Worm (Caenorhabditis elegans): ENCODE data around the gene T24E12.6.

Gene T24E12.6

ce11 chrII:3803219-3803618 is 41.7 kb upstream of the T24E12.6 start, which contains the start of gene ins-32:
Gene ins-32 (minus strand): TSS chrII:3803319.
- no peak for TF ChIP-seq Y105C5A.15 (GFP tag; IDR thresholded peaks at IDR 0.05)

DNA sequence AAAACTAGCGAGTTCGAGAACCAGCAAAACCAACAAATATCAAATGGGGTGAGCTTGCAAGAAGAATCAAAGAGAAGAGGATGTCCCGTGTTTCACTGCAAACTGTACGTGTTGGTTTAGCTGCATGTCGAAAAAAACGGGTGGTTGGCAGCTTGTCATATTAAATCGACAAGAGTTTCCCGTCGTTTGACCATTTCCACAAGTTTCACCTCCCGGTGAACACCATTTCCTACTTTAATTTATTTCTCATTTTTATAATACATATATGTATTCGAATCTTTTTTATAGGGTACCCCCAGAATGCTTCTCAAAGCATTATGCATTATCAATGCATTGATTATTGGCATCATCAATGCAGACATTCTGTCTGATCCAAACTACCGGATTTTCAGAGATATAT is 33.8 kb upstream of the T24E12.6 start, which contains the start of gene Y8A9A.2:
TSS of gene Y8A9A.2 (plus strand) at position 301 of the 400 bp plus-strand sequence.
- TF ChIP-seq lin-38 (GFP tag; IDR thresholded peaks at IDR 0.05) (no peak), egl-27 (tag; optimal IDR thresholded peaks at IDR 0.05) (no peak), mes-2 (tag; optimal IDR thresholded peaks at IDR 0.05; ENCODE audit: poor library complexity, severe bottlenecking) (no peak)

DNA sequence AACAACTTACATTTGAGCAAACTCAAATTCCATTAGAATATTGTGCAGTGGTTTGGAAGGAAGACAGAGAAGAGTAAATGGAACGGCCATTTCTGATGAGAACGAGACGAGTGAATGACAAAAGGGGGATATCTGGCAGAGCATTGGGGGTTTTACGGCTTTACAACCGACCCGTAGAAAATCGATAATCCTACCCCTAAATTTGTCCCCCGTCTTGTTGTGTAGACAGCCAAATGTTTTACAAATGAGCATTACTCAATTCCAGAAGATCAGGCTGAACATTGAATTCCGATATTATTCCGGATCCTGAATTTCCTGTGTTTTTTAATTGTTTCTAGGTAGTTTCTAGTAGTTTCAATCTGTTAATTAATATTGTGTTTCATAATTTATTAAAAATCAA is 31.8 kb upstream of the T24E12.6 start, which contains the start of gene fbxb-99:
TSS of gene fbxb-99 (minus strand) at position 101 of the 400 bp plus-strand sequence.
- TF ChIP-seq Y75B8A.6 (GFP tag; IDR thresholded peaks at IDR 0.05) (no peak), nhr-77 (tag; optimal IDR thresholded peaks at IDR 0.05) (no peak), rbr-2 (tag; optimal IDR thresholded peaks at IDR 0.05) (no peak), aha-1 (tag) (no peak), ztf-7 (tag; optimal IDR thresholded peaks at IDR 0.05) (no peak), F44E2.7 (GFP tag; IDR thresholded peaks at IDR 0.05) (no peak), ceh-28 (tag; optimal IDR thresholded peaks at IDR 0.05) (no peak), mdl-1 (tag; optimal IDR thresholded peaks at IDR 0.05) (no peak), nhr-6 (tag; optimal IDR thresholded peaks at IDR 0.05) (no peak), zfp-3 (GFP tag; conservative IDR thresholded peaks at IDR 0.05) (no peak), aly-2 (tag; optimal IDR thresholded peaks at IDR 0.05) (no peak), snpc-4 (tag; optimal IDR thresholded peaks at IDR 0.05) (no peak), daf-16 (GFP tag; optimal IDR thresholded peaks at IDR 0.05) (no peak), daf-16 (tag; optimal IDR thresholded peaks at IDR 0.05) (no peak)

DNA sequence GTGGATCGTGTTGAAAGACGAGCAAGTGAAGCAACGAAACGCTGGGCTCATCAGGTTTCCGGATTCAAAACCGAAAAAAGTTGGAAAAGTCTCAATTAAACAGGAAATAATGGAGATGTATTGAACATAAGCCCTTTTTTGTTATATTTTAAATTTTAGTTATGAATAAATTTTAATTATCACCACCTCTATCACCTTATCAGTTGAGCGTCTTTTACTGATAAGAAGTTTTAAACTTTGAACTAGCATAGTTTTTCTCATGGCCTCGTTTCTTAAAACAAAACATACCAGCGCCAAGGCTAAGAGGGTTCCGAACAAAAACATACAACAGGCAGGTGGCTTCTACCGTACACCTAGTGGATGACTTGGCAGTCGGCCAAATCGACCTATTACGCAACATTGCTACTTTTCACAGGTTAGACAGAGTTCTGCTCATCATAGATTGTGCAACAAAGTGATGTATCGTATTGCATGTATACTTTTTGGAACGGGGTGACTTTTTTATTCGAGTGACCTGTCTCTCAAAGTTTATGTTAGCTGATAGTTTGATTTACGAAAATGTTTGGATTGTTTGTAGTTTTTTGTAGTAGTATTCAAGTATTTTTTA is 27.0 kb upstream of the T24E12.6 start:
- 0 out of 2 replicates have a peak, but pooled peaks have one; percentile 32 for TF ChIP-seq php-3 (GFP tag; IDR thresholded peaks at IDR 0.05)
- no peak for TF ChIP-seq tag-97 (GFP tag; IDR thresholded peaks at IDR 0.05)
- no peak for TF ChIP-seq dmd-6 (GFP tag; IDR thresholded peaks at IDR 0.05)
- TF ChIP-seq mes-2 (tag; optimal IDR thresholded peaks at IDR 0.05; ENCODE audit: poor library complexity, severe bottlenecking), result no peak
- no peak for TF ChIP-seq rbr-2 (tag; optimal IDR thresholded peaks at IDR 0.05)
- TF ChIP-seq pqm-1 (tag; optimal IDR thresholded peaks at IDR 0.05), result peak; percentile 15
- no peak for TF ChIP-seq mdt-29 (GFP tag; IDR thresholded peaks at IDR 0.05)
- peak in 1 of 2 experiments; percentile 20 for TF ChIP-seq unc-62 (GFP tag; optimal IDR thresholded peaks at IDR 0.05 in 1 of 2)
- no peak for TF ChIP-seq unc-62 (tag; optimal IDR thresholded peaks at IDR 0.05)
- no peak for TF ChIP-seq mxl-2 (GFP tag; conservative IDR thresholded peaks at IDR 0.05)

- TF ChIP-seq duxl-1 (tag; optimal IDR thresholded peaks at IDR 0.05; ENCODE audit: poor library complexity), result no peak
- no peak for TF ChIP-seq zip-2 (tag; optimal IDR thresholded peaks at IDR 0.05)
- no peak for TF ChIP-seq spr-1 (tag; optimal IDR thresholded peaks at IDR 0.05)
Observed at ce11 chrII:3787151-3787550, 25.7 kb upstream of the T24E12.6 start, which contains the start of gene T24E12.13. Gene T24E12.13 (plus strand): TSS chrII:3787451.

DNA sequence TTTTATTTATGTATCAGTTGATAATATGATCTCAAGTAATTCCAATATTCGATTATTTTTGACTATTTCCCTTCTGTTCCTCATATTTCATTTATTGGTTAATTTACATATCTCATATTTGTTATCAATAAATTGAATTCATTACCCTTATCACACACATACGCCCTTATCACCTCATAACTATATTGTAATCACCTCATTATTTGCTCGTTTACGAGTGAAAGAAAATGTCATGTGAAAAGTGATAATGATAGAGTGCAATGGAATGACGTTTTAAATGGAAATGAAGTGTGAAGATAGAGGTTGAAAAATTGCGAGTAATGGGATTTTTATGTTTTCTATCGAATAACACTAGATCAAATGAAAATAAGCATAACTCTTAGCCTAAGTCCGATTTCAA is 25.0 kb upstream of the T24E12.6 start:
- TF ChIP-seq lin-1 (GFP tag; IDR thresholded peaks at IDR 0.05), result peak; percentile 91
- TF ChIP-seq daf-16 (GFP tag; optimal IDR thresholded peaks at IDR 0.05), result peak in 1 of 2 experiments; percentile 23
- TF ChIP-seq daf-16 (tag; optimal IDR thresholded peaks at IDR 0.05), result peak; percentile 96
- TF ChIP-seq ceh-20 (GFP tag; IDR thresholded peaks at IDR 0.05), result peak; percentile 80
- TF ChIP-seq nhr-77 (tag; optimal IDR thresholded peaks at IDR 0.05), result peak; percentile 97
- 0 out of 2 replicates have a peak, but pooled peaks have one; percentile 18 for TF ChIP-seq nhr-42 (GFP tag; IDR thresholded peaks at IDR 0.05)
- no peak for TF ChIP-seq ceh-44 (GFP tag; IDR thresholded peaks at IDR 0.05)
- TF ChIP-seq mdl-1 (tag; optimal IDR thresholded peaks at IDR 0.05), result peak in 1 of 2 experiments; percentile 53
- TF ChIP-seq fos-1 (tag; optimal IDR thresholded peaks at IDR 0.05), result peak; percentile 36
- TF ChIP-seq cey-2 (tag; optimal IDR thresholded peaks at IDR 0.05; ENCODE audit: borderline replicate concordance, insufficient read depth), result peak; percentile 21
- TF ChIP-seq nhr-28 (tag; optimal IDR thresholded peaks at IDR 0.05), result peak; percentile 98
- TF ChIP-seq pqm-1 (tag; optimal IDR thresholded peaks at IDR 0.05), result peak; percentile 100
- peak; percentile 100 for TF ChIP-seq php-3 (GFP tag; IDR thresholded peaks at IDR 0.05)
- TF ChIP-seq lir-3 (tag; optimal IDR thresholded peaks at IDR 0.05), result no peak
- no peak for TF ChIP-seq D1046.2 (GFP tag; IDR thresholded peaks at IDR 0.05)
- TF ChIP-seq tra-1 (GFP tag; IDR thresholded peaks at IDR 0.05), result peak; percentile 96
- TF ChIP-seq mxl-3 (GFP tag; optimal IDR thresholded peaks at IDR 0.05), result peak; percentile 50
- TF ChIP-seq mes-2 (tag; optimal IDR thresholded peaks at IDR 0.05; ENCODE audit: poor library complexity, severe bottlenecking), result no peak
- no peak for TF ChIP-seq pha-4 (GFP tag; IDR thresholded peaks at IDR 0.05)
- no peak for TF ChIP-seq pha-4 (tag; optimal IDR thresholded peaks at IDR 0.05)
